Worm (Caenorhabditis elegans) whole organism, young adult: ENCODE measurements around the gene gst-1.

Experiments used
- F22D6.2 ChIP-seq: sonication (generic microtip); optimal IDR thresholded peaks from 2 replicates; lab custom pipeline; 2016; ENCODE audit warnings: mild to moderate bottlenecking, missing genetic modification characterization, missing compliant biosample characterization
- ama-1 ChIP-seq, 3 experiments: fragments of 150-350 bp in 1 of 3; sonication (generic microtip) in 2 of 3; optimal IDR thresholded peaks; 2 replicates each; lab custom pipeline; 2014 to 2018; ENCODE audit warnings: missing biosample characterization in 2 of 3, missing genetic modification characterization in 2 of 3, missing genetic modification reagents in 2 of 3
- ceh-27 ChIP-seq: fragments of 200-800 bp; sonication (Bioruptor generic); optimal IDR thresholded peaks from 2 replicates; lab custom pipeline; 2018; ENCODE audit warnings: mild to moderate bottlenecking, missing genetic modification characterization, moderate library complexity, missing compliant biosample characterization
- ceh-58 ChIP-seq: fragments of 200-800 bp; sonication (Bioruptor generic); IDR thresholded peaks from 2 replicates; pipeline ENCODE4 v1.3.6; 2022; ENCODE audit warnings: missing genetic modification characterization, missing compliant biosample characterization
- chd-7 ChIP-seq: sonication (generic microtip); optimal IDR thresholded peaks from 2 replicates; lab custom pipeline; 2016; ENCODE audit warnings: mild to moderate bottlenecking, missing genetic modification characterization, moderate library complexity, missing compliant biosample characterization
- dpl-1 ChIP-seq: fragments of 150-350 bp; optimal IDR thresholded peaks from 2 replicates; lab custom pipeline; 2014; ENCODE audit warnings: missing biosample characterization, missing genetic modification reagents, missing genetic modification characterization
- hlh-26 ChIP-seq: fragments of 200-800 bp; sonication (Bioruptor generic); conservative IDR thresholded peaks from 2 replicates; pipeline ENCODE4 v1.3.6; 2022; ENCODE audit warnings: missing genetic modification reagents, missing genetic modification characterization, missing compliant biosample characterization
- lin-35 ChIP-seq, 3 experiments: fragments of 150-350 bp in 2 of 3; sonication (generic microtip) in 1 of 3; optimal IDR thresholded peaks; 2 replicates each; lab custom pipeline; 2014 to 2018; ENCODE audit warnings: missing biosample characterization in 3 of 3, missing genetic modification characterization in 3 of 3, missing genetic modification reagents in 3 of 3
- lsl-1 ChIP-seq: fragments of 200-800 bp; sonication (Bioruptor generic); optimal IDR thresholded peaks from 2 replicates; lab custom pipeline; 2018; ENCODE audit warnings: mild to moderate bottlenecking, missing genetic modification characterization, moderate library complexity, missing compliant biosample characterization
- madf-6 ChIP-seq: fragments of 200-800 bp; sonication (Bioruptor generic); IDR thresholded peaks from 2 replicates; pipeline ENCODE4 v1.3.6; 2022; ENCODE audit warnings: missing genetic modification reagents, missing genetic modification characterization, missing compliant biosample characterization
- mcd-1 ChIP-seq: fragments of 200-800 bp; sonication (Bioruptor generic); IDR thresholded peaks from 2 replicates; pipeline ENCODE4 v1.3.6; 2022; ENCODE audit warnings: missing genetic modification reagents, missing genetic modification characterization, missing compliant biosample characterization
- mel-28 ChIP-seq: sonication (generic microtip); optimal IDR thresholded peaks from 2 replicates; lab custom pipeline; 2016; ENCODE audit warnings: borderline replicate concordance, mild to moderate bottlenecking, missing genetic modification characterization, missing compliant biosample characterization
- nfyb-1 ChIP-seq: fragments of 200-800 bp; sonication (Bioruptor generic); IDR thresholded peaks from 2 replicates; pipeline ENCODE4 v1.3.6; 2022; ENCODE audit warnings: missing genetic modification reagents, missing genetic modification characterization, missing compliant biosample characterization
- nhr-120 ChIP-seq: fragments of 200-800 bp; sonication (Bioruptor generic); IDR thresholded peaks from 2 replicates; pipeline ENCODE4 v1.3.6; 2022; ENCODE audit warnings: missing genetic modification characterization, missing compliant biosample characterization
- nhr-80 ChIP-seq: sonication (generic microtip); optimal IDR thresholded peaks from 2 replicates; lab custom pipeline; 2016; ENCODE audit warnings: missing genetic modification characterization, missing compliant biosample characterization
- ztf-6 ChIP-seq: fragments of 200-800 bp; sonication (Bioruptor generic); IDR thresholded peaks from 2 replicates; pipeline ENCODE4 v1.3.6; 2022; ENCODE audit warnings: missing genetic modification reagents, missing genetic modification characterization, missing compliant biosample characterization

gst-1 gene

DNA sequence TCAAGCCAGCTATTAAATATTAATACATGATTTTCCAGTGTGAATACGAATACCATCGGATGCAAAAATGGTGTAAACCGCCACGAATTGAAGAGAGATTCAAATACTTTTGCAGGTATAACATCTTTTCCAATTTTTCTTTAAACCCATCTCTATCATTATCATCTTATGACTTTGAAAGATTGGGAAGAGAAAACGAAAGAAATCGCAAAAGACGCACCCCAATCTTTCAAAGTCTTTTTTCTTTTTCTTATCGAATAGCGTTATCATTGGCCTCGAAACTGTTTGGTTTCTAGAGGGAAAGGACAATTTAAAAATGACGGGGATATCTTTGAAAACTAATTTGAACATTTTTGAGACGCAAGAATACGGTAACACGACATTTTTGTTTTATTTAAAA is 46.5 kb downstream of the gst-1 start:
- no peak for TF ChIP-seq dpl-1 (GFP tag; lab: Kevin White, UChicago)
- no peak for TF ChIP-seq ztf-6
- no peak for TF ChIP-seq ceh-27
- no peak for TF ChIP-seq lsl-1 (GFP tag; lab: Kevin White, UChicago)

ce11 chrIII:9109172-9109571 is 50.0 kb downstream of the gst-1 start, which contains the start of gene cya-1:
Gene cya-1 (minus strand): TSS chrIII:9109272.
- TF ChIP-seq mcd-1 (no peak), madf-6 (GFP tag; lab: Robert Waterston, UW) (peak; percentile 8; the same call in 1 of the 2 replicates)

- TF ChIP-seq nhr-80 (tag; lab: Kevin White, UChicago) = no peak
- TF ChIP-seq nhr-120 (GFP tag; lab: Robert Waterston, UW) = no peak
- TF ChIP-seq F22D6.2 (tag; lab: Kevin White, UChicago) = no peak
- TF ChIP-seq chd-7 (tag; lab: Kevin White, UChicago) = no peak
- TF ChIP-seq hlh-26 = no peak
- no peak for TF ChIP-seq nfyb-1 (GFP tag; lab: Robert Waterston, UW)
- TF ChIP-seq lin-35 (GFP tag; optimal IDR thresholded peaks at IDR 0.05; lab: Kevin White, UChicago) = no peak
- no peak for TF ChIP-seq ceh-58 (GFP tag; lab: Robert Waterston, UW)
- TF ChIP-seq mel-28 (tag; lab: Kevin White, UChicago) = no peak
- no peak for TF ChIP-seq ama-1 (optimal IDR thresholded peaks at IDR 0.05; lab: Kevin White, UChicago)
- no peak for TF ChIP-seq ama-1 (GFP tag; optimal IDR thresholded peaks at IDR 0.05; lab: Kevin White, UChicago)
Observed at ce11 chrIII:9109726-9110125, 50.6 kb downstream of the gst-1 start.
